Fruit fly (Drosophila melanogaster) whole organism, embryonic: ENCODE data around the gene CG32147.

Experiments used
- ATbp ChIP-seq: fragments of 200-800 bp; sonication (Bioruptor generic); optimal IDR thresholded peaks from 2 replicates; lab custom pipeline; 2017; ENCODE audit warnings: missing biosample characterization, mild to moderate bottlenecking, missing genetic modification characterization, missing genetic modification reagents
- Abd-B ChIP-seq: fragments of 200-800 bp; sonication (Bioruptor generic); optimal IDR thresholded peaks from 2 replicates; lab custom pipeline; 2018; ENCODE audit warnings: missing biosample characterization, mild to moderate bottlenecking, missing genetic modification characterization, moderate library complexity
- Asciz ChIP-seq: fragments of 200-800 bp; sonication (Bioruptor generic); optimal IDR thresholded peaks from 2 replicates; lab custom pipeline; 2017; ENCODE audit warnings: missing biosample characterization, mild to moderate bottlenecking, missing genetic modification characterization, missing genetic modification reagents
- Blimp-1 ChIP-seq: fragments of 200-800 bp; sonication (Bioruptor generic); optimal IDR thresholded peaks from 3 replicates; lab custom pipeline; 2018; ENCODE audit warnings: missing biosample characterization, missing genetic modification characterization, mild to moderate bottlenecking, moderate library complexity, missing genetic modification reagents
- Bteb2 ChIP-seq: fragments of 200-800 bp; sonication (Bioruptor generic); optimal IDR thresholded peaks from 2 replicates; lab custom pipeline; 2016; ENCODE audit warnings: missing biosample characterization, missing genetic modification characterization
- CG12744 ChIP-seq: fragments of 200-800 bp; sonication (Bioruptor generic); optimal IDR thresholded peaks from 2 replicates; lab custom pipeline; 2016; ENCODE audit warnings: missing biosample characterization, missing genetic modification characterization
- CG14860 ChIP-seq: fragments of 200-800 bp; sonication (Bioruptor generic); IDR thresholded peaks from 3 replicates; pipeline ENCODE4 v1.3.6; 2022; ENCODE audit warnings: missing biosample characterization, missing genetic modification characterization; ENCODE audit not compliant: partially characterized antibody
- CG15073 ChIP-seq: fragments of 200-800 bp; sonication (Bioruptor generic); optimal IDR thresholded peaks from 2 replicates; lab custom pipeline; 2016; ENCODE audit warnings: missing biosample characterization, missing genetic modification characterization
- CG15601 ChIP-seq: fragments of 200-800 bp; sonication (Bioruptor generic); optimal IDR thresholded peaks from 3 replicates; lab custom pipeline; 2019; ENCODE audit warnings: missing biosample characterization, mild to moderate bottlenecking, missing genetic modification characterization, moderate library complexity
- CG1603 ChIP-seq: fragments of 200-800 bp; sonication (Bioruptor generic); optimal IDR thresholded peaks from 2 replicates; lab custom pipeline; 2019; ENCODE audit warnings: missing biosample characterization, mild to moderate bottlenecking, missing genetic modification characterization, moderate library complexity
- CG16813 ChIP-seq: fragments of 200-800 bp; sonication (Bioruptor generic); IDR thresholded peaks from 3 replicates; pipeline ENCODE4 v1.3.6; 2022; ENCODE audit warnings: missing biosample characterization, missing genetic modification characterization; ENCODE audit not compliant: partially characterized antibody
- CG1792 ChIP-seq: fragments of 200-800 bp; sonication (Bioruptor generic); optimal IDR thresholded peaks from 2 replicates; lab custom pipeline; 2016; ENCODE audit warnings: missing biosample characterization, missing genetic modification characterization
- CG32767 ChIP-seq: fragments of 200-800 bp; sonication (Bioruptor generic); IDR thresholded peaks from 2 replicates; pipeline ENCODE4 v1.3.6; 2022; ENCODE audit warnings: missing biosample characterization, missing genetic modification characterization
- CG32772 ChIP-seq: fragments of 200-800 bp; sonication (Bioruptor generic); IDR thresholded peaks from 2 replicates; pipeline ENCODE4 v1.3.6; 2022; ENCODE audit warnings: missing biosample characterization, missing genetic modification characterization
- CG34224 ChIP-seq: fragments of 200-800 bp; sonication (Bioruptor generic); IDR thresholded peaks from 3 replicates; pipeline ENCODE4 v1.3.6; 2022; ENCODE audit warnings: missing biosample characterization, missing genetic modification characterization; ENCODE audit not compliant: partially characterized antibody
- CG3726 ChIP-seq: fragments of 200-800 bp; sonication (Bioruptor generic); IDR thresholded peaks from 3 replicates; pipeline ENCODE4, ENCODE4 v1.3.6; 2022; ENCODE audit warnings: missing biosample characterization, missing genetic modification characterization
- CG3847 ChIP-seq: fragments of 200-800 bp; sonication (Bioruptor generic); IDR thresholded peaks from 2 replicates; pipeline ENCODE4 v1.3.6; 2022; ENCODE audit warnings: missing biosample characterization, missing genetic modification characterization
- CG3995 ChIP-seq: fragments of 200-800 bp; sonication (Bioruptor generic); optimal IDR thresholded peaks from 3 replicates; lab custom pipeline; 2016; ENCODE audit warnings: missing biosample characterization, missing genetic modification characterization
- CG7556 ChIP-seq: fragments of 200-800 bp; sonication (Bioruptor generic); optimal IDR thresholded peaks from 2 replicates; lab custom pipeline; 2017; ENCODE audit warnings: missing biosample characterization, mild to moderate bottlenecking, missing genetic modification characterization
- CG8478 ChIP-seq: fragments of >200 bp; optimal IDR thresholded peaks from 2 replicates; lab custom pipeline; 2018
- CoRest ChIP-seq: fragments of 200-800 bp; sonication (Bioruptor generic); optimal IDR thresholded peaks from 3 replicates; lab custom pipeline; 2018; ENCODE audit warnings: missing biosample characterization, mild to moderate bottlenecking, missing genetic modification characterization, moderate library complexity
- D19A ChIP-seq: fragments of 200-800 bp; optimal IDR thresholded peaks from 3 replicates; lab custom pipeline; 2019; ENCODE audit warnings: missing biosample characterization, mild to moderate bottlenecking, missing genetic modification characterization, moderate library complexity
- ERR ChIP-seq: fragments of 200-800 bp; sonication (Bioruptor generic); optimal IDR thresholded peaks from 2 replicates; lab custom pipeline; 2016; ENCODE audit warnings: missing biosample characterization, missing genetic modification characterization
- Fer2 ChIP-seq: fragments of 200-800 bp; sonication (Bioruptor generic); optimal IDR thresholded peaks from 2 replicates; lab custom pipeline; 2018; ENCODE audit warnings: missing biosample characterization, mild to moderate bottlenecking, missing genetic modification characterization, moderate library complexity
- HLH3B ChIP-seq: fragments of 200-800 bp; sonication (Bioruptor generic); IDR thresholded peaks from 2 replicates; pipeline ENCODE4 v1.3.6; 2022; ENCODE audit warnings: missing biosample characterization, missing genetic modification characterization
- Lpt ChIP-seq: fragments of >200 bp; optimal IDR thresholded peaks from 2 replicates; lab custom pipeline; 2018; ENCODE audit warnings: missing biosample characterization, missing genetic modification characterization
- Max ChIP-seq: fragments of 200-800 bp; sonication (Bioruptor generic); optimal IDR thresholded peaks from 2 replicates; lab custom pipeline; 2016; ENCODE audit warnings: missing biosample characterization, mild to moderate bottlenecking, missing genetic modification characterization
- Optix ChIP-seq: fragments of 200-800 bp; sonication (Bioruptor generic); IDR thresholded peaks from 3 replicates; pipeline ENCODE4 v1.3.6; 2022; ENCODE audit warnings: missing biosample characterization, missing genetic modification characterization
- Rfx ChIP-seq: fragments of 200-800 bp; sonication (Bioruptor generic); IDR thresholded peaks from 2 replicates; pipeline ENCODE4 v1.3.6; 2022; ENCODE audit warnings: missing biosample characterization, missing genetic modification characterization
- Six4 ChIP-seq: fragments of 200-800 bp; sonication (Bioruptor generic); optimal IDR thresholded peaks from 2 replicates; lab custom pipeline; 2016; ENCODE audit warnings: missing biosample characterization, missing genetic modification characterization
- Sox102F ChIP-seq: fragments of 200-800 bp; sonication (Bioruptor generic); optimal IDR thresholded peaks from 2 replicates; lab custom pipeline; 2018; ENCODE audit warnings: missing biosample characterization, mild to moderate bottlenecking, missing genetic modification characterization, moderate library complexity
- Sry-δ ChIP-seq: fragments of 200-800 bp; sonication (Bioruptor generic); optimal IDR thresholded peaks from 2 replicates; lab custom pipeline; 2016; ENCODE audit warnings: missing biosample characterization, missing genetic modification characterization
- amos ChIP-seq: fragments of 200-800 bp; sonication (Bioruptor generic); IDR thresholded peaks from 2 replicates; pipeline ENCODE4 v1.3.6; 2022; ENCODE audit warnings: missing biosample characterization, missing genetic modification characterization; ENCODE audit not compliant: partially characterized antibody
- chm ChIP-seq: fragments of 200-800 bp; sonication (Bioruptor generic); IDR thresholded peaks from 2 replicates; pipeline ENCODE4 v1.3.6; 2022; ENCODE audit warnings: missing biosample characterization, missing genetic modification characterization
- crol ChIP-seq: fragments of 200-800 bp; sonication (Bioruptor generic); IDR thresholded peaks from 2 replicates; pipeline ENCODE4 v1.3.6; 2022; ENCODE audit warnings: missing biosample characterization, missing genetic modification characterization
- ewg ChIP-seq: fragments of 200-800 bp; sonication (Bioruptor generic); optimal IDR thresholded peaks from 3 replicates; lab custom pipeline; 2017; ENCODE audit warnings: mild to moderate bottlenecking, missing biosample characterization, missing genetic modification reagents, missing genetic modification characterization
- fd64A ChIP-seq: fragments of 200-800 bp; sonication (Bioruptor generic); optimal IDR thresholded peaks from 3 replicates; lab custom pipeline; 2018; ENCODE audit warnings: missing biosample characterization, mild to moderate bottlenecking, missing genetic modification characterization
- hb ChIP-seq: fragments of 200-800 bp; sonication (Bioruptor generic); IDR thresholded peaks from 3 replicates; pipeline ENCODE4 v1.3.6; 2022; ENCODE audit warnings: missing biosample characterization, missing genetic modification characterization; ENCODE audit not compliant: partially characterized antibody
- lab ChIP-seq: fragments of 200-800 bp; sonication (Bioruptor generic); optimal IDR thresholded peaks from 3 replicates; lab custom pipeline; 2017; ENCODE audit warnings: missing biosample characterization, missing genetic modification characterization, mild to moderate bottlenecking, moderate library complexity, missing genetic modification reagents
- mam ChIP-seq: fragments of 200-800 bp; sonication (Bioruptor generic); optimal IDR thresholded peaks from 3 replicates; lab custom pipeline; 2016; ENCODE audit warnings: missing biosample characterization, missing genetic modification characterization
- otp ChIP-seq: fragments of 200-800 bp; sonication (Bioruptor generic); IDR thresholded peaks from 3 replicates; pipeline ENCODE4, ENCODE4 v1.3.6; 2022; ENCODE audit warnings: missing biosample characterization, missing genetic modification characterization
- psq ChIP-seq: fragments of 200-800 bp; sonication (Bioruptor generic); optimal IDR thresholded peaks from 2 replicates; lab custom pipeline; 2017; ENCODE audit warnings: missing biosample characterization, missing genetic modification characterization
- ranshi ChIP-seq: fragments of 200-800 bp; sonication (Bioruptor generic); IDR thresholded peaks from 2 replicates; pipeline ENCODE4 v1.3.6; 2022; ENCODE audit warnings: missing biosample characterization, missing genetic modification characterization
- scrt ChIP-seq: fragments of 200-800 bp; sonication (Bioruptor generic); optimal IDR thresholded peaks from 2 replicates; lab custom pipeline; 2018; ENCODE audit warnings: missing biosample characterization, mild to moderate bottlenecking, missing genetic modification characterization, moderate library complexity
- shn ChIP-seq: fragments of 200-800 bp; sonication (Bioruptor generic); optimal IDR thresholded peaks from 3 replicates; lab custom pipeline; 2016; ENCODE audit warnings: missing biosample characterization, missing genetic modification characterization
- slou ChIP-seq: fragments of 200-800 bp; sonication (Bioruptor generic); optimal IDR thresholded peaks from 3 replicates; lab custom pipeline; 2016; ENCODE audit warnings: missing biosample characterization, missing genetic modification characterization
- tna ChIP-seq: fragments of 200-800 bp; sonication (Bioruptor generic); IDR thresholded peaks from 2 replicates; pipeline ENCODE4 v1.3.6; 2022; ENCODE audit warnings: missing biosample characterization, missing genetic modification characterization; ENCODE audit not compliant: partially characterized antibody
- tup ChIP-seq: fragments of 200-800 bp; sonication (Bioruptor generic); optimal IDR thresholded peaks from 2 replicates; lab custom pipeline; 2016; ENCODE audit warnings: missing biosample characterization, mild to moderate bottlenecking, missing genetic modification characterization, moderate library complexity
- vvl ChIP-seq: fragments of 200-800 bp; sonication (Bioruptor generic); IDR thresholded peaks from 2 replicates; pipeline ENCODE4 v1.3.6; 2022; ENCODE audit warnings: missing biosample characterization, missing genetic modification characterization

The CG32147 gene

DNA sequence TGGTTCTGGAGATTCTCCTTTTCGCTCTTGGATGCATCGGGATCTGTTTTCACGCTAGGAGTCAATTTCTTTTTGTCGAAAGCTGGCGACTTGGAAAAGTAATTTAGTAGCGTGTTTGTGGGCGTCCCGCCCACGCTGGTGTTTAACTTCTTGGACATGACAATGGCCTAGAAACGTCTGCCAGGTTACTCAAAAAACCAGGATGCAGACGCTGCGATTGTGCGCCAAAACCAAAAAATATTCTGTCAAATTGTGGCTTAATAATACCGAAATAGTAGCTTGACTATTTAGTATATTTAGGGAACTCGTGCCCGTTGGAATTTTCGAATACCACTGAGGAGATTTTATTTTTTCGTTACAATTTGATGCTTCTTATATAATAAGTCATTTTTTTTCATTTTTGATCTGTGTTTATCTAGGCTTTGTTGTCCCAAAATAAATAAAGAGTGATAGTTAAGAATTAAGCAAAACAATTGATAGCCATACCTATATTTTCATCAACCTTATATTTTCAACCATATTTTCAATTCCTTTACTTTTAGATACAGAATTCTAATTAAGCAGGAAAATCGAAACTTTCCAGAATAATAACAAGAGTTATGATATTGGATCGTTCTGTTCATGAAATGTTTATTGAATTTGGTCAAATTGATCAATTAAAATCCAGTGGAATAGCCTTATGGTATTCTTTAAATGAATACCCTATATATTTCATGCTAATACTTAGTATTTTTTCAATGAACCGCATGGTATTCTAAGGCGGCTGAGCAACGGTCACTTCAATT, 14.7 kb upstream of the CG32147 start, which contains the start of the genes Msh6 and Prp31 (continued):
- peak; percentile 92 for TF ChIP-seq CoRest (tag; lab: Kevin White, UChicago)
- no peak for TF ChIP-seq Optix (GFP tag; lab: Robert Waterston, UW)
- TF ChIP-seq HLH3B (GFP tag; lab: Robert Waterston, UW) = peak; percentile 60; the same call in 1 of the 2 replicates
- TF ChIP-seq fd64A = no peak
- peak; percentile 37 for TF ChIP-seq CG3995 (GFP tag; lab: Kevin White, UChicago)
- TF ChIP-seq CG34224 (GFP tag; lab: Robert Waterston, UW) = no peak
- TF ChIP-seq psq (GFP tag; lab: Kevin White, UChicago) = peak; percentile 46
- TF ChIP-seq vvl = peak; percentile 32; the same call in 1 of the 2 replicates
- TF ChIP-seq crol (GFP tag; lab: Robert Waterston, UW) = no peak
- TF ChIP-seq hb (GFP tag; lab: Robert Waterston, UW) = no peak
- peak; percentile 54 for TF ChIP-seq Blimp-1 (GFP tag; lab: Kevin White, UChicago)
- peak; percentile 30; the same call in 1 of the 2 replicates for TF ChIP-seq chm (GFP tag; lab: Robert Waterston, UW)
- TF ChIP-seq ATbp (GFP tag; lab: Kevin White, UChicago) = no peak
- peak; percentile 43 for TF ChIP-seq Fer2 (tag; lab: Kevin White, UChicago)
- TF ChIP-seq tup (GFP tag; lab: Kevin White, UChicago) = no peak
- peak; percentile 68 for TF ChIP-seq Rfx
- TF ChIP-seq ranshi (GFP tag; lab: Robert Waterston, UW) = peak; percentile 67; the same call in 1 of the 2 replicates
- peak; percentile 48 for TF ChIP-seq Sry-δ (GFP tag; lab: Kevin White, UChicago)
- TF ChIP-seq Abd-B (GFP tag; lab: Kevin White, UChicago) = peak; percentile 87
- peak; percentile 53 for TF ChIP-seq shn
- no peak for TF ChIP-seq amos (GFP tag; lab: Robert Waterston, UW)
- TF ChIP-seq CG14860 (GFP tag; lab: Robert Waterston, UW) = no peak
- peak; percentile 31 for TF ChIP-seq CG1792 (GFP tag; lab: Kevin White, UChicago)
- TF ChIP-seq CG15601 (tag; lab: Kevin White, UChicago) = peak; percentile 44
- peak; percentile 62 for TF ChIP-seq Bteb2 (GFP tag; lab: Kevin White, UChicago)
- peak; percentile 75 for TF ChIP-seq Sox102F (GFP tag; lab: Kevin White, UChicago)
- TF ChIP-seq slou = peak; percentile 32
- no peak for TF ChIP-seq scrt (GFP tag; lab: Kevin White, UChicago)
- TF ChIP-seq otp = no peak
- TF ChIP-seq Lpt (GFP tag; lab: Kevin White, UChicago) = no peak
- peak; percentile 40 for TF ChIP-seq CG32772 (GFP tag; lab: Robert Waterston, UW)
- TF ChIP-seq CG15073 = no peak
- TF ChIP-seq CG1603 = peak; percentile 35
- no peak for TF ChIP-seq Asciz (GFP tag; lab: Kevin White, UChicago)
- TF ChIP-seq CG32767 (GFP tag; lab: Robert Waterston, UW) = no peak
- TF ChIP-seq ERR = no peak
- TF ChIP-seq tna (GFP tag; lab: Robert Waterston, UW) = no peak
- TF ChIP-seq Max = peak; percentile 43
- no peak for TF ChIP-seq lab
- peak; percentile 79 for TF ChIP-seq mam (GFP tag; lab: Kevin White, UChicago)
- peak; percentile 37 for TF ChIP-seq CG12744 (GFP tag; lab: Kevin White, UChicago)
- no peak; the same call in 2 of the 3 replicates for TF ChIP-seq CG16813
- TF ChIP-seq ewg (GFP tag; lab: Kevin White, UChicago) = peak; percentile 51
- peak; percentile 68 for TF ChIP-seq Six4 (GFP tag; lab: Kevin White, UChicago)
- TF ChIP-seq CG7556 (GFP tag; lab: Kevin White, UChicago) = peak; percentile 37
- TF ChIP-seq D19A (tag; lab: Kevin White, UChicago) = peak; percentile 49
- no peak for TF ChIP-seq CG3726 (GFP tag; lab: Robert Waterston, UW)
- TF ChIP-seq CG3847 (GFP tag; lab: Robert Waterston, UW) = peak; percentile 37; the same call in 1 of the 2 replicates
- TF ChIP-seq CG8478 (lab: Kevin White, UChicago) = no peak
